Fruit fly (Drosophila melanogaster) whole organism, wandering third instar larva: ENCODE results near the gene CG11322.

ENCODE experiments used
- CG9705 ChIP-seq: fragments of 200-800 bp; sonication (Bioruptor generic); optimal IDR thresholded peaks from 2 replicates; lab custom pipeline; 2018; ENCODE audit warnings: missing biosample characterization, mild to moderate bottlenecking, missing genetic modification characterization
- Dif ChIP-seq: fragments of 200-275, 200-300 bp; sonication (Bioruptor generic); optimal IDR thresholded peaks from 2 replicates; lab custom pipeline; 2018; ENCODE audit warnings: missing biosample characterization, missing genetic modification characterization; ENCODE audit not compliant: partially characterized antibody
- brk ChIP-seq: fragments of 200-800 bp; sonication (Bioruptor generic); optimal IDR thresholded peaks from 2 replicates; lab custom pipeline; 2016; ENCODE audit warnings: missing biosample characterization, mild to moderate bottlenecking, missing genetic modification characterization
- tai ChIP-seq: sonication (Bioruptor generic); optimal IDR thresholded peaks from 2 replicates; lab custom pipeline; 2016; ENCODE audit warnings: missing biosample characterization, missing genetic modification characterization
- usp ChIP-seq: fragments of >200 bp; optimal IDR thresholded peaks from 2 replicates; lab custom pipeline; 2017; ENCODE audit warnings: missing biosample characterization, missing genetic modification characterization

DNA sequence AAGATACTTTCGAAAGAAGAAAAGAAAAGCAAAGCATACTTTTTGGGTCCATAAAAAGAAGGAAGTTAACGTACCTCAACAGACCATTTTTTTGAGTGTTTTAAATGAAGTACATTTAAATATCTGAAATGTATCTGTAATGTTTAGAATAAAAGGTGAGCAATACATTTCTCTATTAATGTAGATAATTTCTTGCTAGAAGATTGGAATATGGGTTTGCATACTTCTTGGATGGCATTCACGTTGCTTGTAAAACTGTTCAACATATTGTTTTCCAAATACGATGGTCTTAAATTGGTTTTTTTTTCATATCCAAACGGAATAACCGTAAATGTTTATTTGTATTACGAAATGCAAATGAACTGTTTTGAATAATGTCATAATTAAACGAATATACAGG, 46.4 kb upstream of the CG11322 start, which contains the start of gene CG17375:
- TF ChIP-seq usp (GFP tag; lab: Kevin White, UChicago), result no peak
- no peak for TF ChIP-seq Dif
- no peak for TF ChIP-seq tai (GFP tag; lab: Kevin White, UChicago)
- no peak for TF ChIP-seq CG9705 (GFP tag; lab: Kevin White, UChicago)
- no peak for TF ChIP-seq brk (GFP tag; lab: Kevin White, UChicago)
